Worm (Caenorhabditis elegans) whole organism, L4/young adult: Measurements from ENCODE around the gene K12D12.4.

Experiments
- W03F9.2 ChIP-seq: fragments of 150-350 bp; optimal IDR thresholded peaks from 2 replicates; lab custom pipeline; 2014; ENCODE audit warnings: missing biosample characterization, missing genetic modification characterization
- dao-5 ChIP-seq: sonication (generic microtip); optimal IDR thresholded peaks from 2 replicates; lab custom pipeline; 2016; ENCODE audit warnings: missing genotype, missing genetic modification characterization, moderate library complexity, missing compliant biosample characterization
- him-1 ChIP-seq: sonication (generic microtip); optimal IDR thresholded peaks from 2 replicates; lab custom pipeline; 2016; ENCODE audit warnings: missing genotype, missing genetic modification reagents, missing genetic modification characterization, missing compliant biosample characterization

DNA sequence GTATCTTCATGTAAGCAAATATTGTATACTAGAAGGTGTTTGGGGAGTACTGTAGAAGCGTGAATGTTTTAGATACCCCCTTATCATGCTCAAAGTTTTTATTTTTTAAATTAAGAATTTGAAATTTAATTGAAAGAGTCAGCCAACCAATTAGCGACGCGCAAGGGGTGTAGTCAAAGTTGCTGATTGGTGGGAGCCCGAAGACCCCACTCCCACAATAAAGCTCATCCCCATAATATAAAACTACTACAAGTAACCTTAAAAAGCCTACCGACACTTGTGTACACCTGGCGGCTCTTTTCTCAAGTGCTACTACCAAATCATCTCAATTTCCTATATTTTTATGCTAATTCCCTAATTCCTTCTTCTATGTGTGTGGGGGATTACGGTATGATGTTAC is 34.2 kb upstream of the K12D12.4 start:
- TF ChIP-seq him-1 (tag; lab: Kevin White, UChicago) (no peak), dao-5 (tag; lab: Kevin White, UChicago) (no peak), W03F9.2 (tag; lab: Kevin White, UChicago) (no peak)
